Fruit fly (Drosophila melanogaster) whole organism, embryonic: ENCODE data around the gene rogdi.

Source experiments
- Atf-2 ChIP-seq: fragments of 200-800 bp; sonication (Bioruptor generic); optimal IDR thresholded peaks from 2 replicates; lab custom pipeline; 2016; ENCODE audit warnings: missing biosample characterization, missing genetic modification characterization
- B-H1 ChIP-seq: fragments of 200-800 bp; sonication (Bioruptor generic); IDR thresholded peaks from 3 replicates; pipeline ENCODE4 v1.3.6; 2022; ENCODE audit warnings: missing biosample characterization, missing genetic modification characterization
- CG10209 ChIP-seq: fragments of 200-800 bp; sonication (Bioruptor generic); optimal IDR thresholded peaks from 3 replicates; lab custom pipeline; 2017; ENCODE audit warnings: missing biosample characterization, mild to moderate bottlenecking, missing genetic modification characterization, missing genetic modification reagents
- CG10462 ChIP-seq: fragments of 200-800 bp; sonication (Bioruptor generic); optimal IDR thresholded peaks from 2 replicates; lab custom pipeline; 2016; ENCODE audit warnings: missing biosample characterization, missing genetic modification characterization
- CG10654 ChIP-seq: fragments of 200-800 bp; sonication (Bioruptor generic); optimal IDR thresholded peaks from 2 replicates; lab custom pipeline; 2016; ENCODE audit warnings: missing biosample characterization, missing genetic modification characterization
- CG10959 ChIP-seq: fragments of 200-800 bp; sonication (Bioruptor generic); IDR thresholded peaks from 2 replicates; pipeline ENCODE4 v1.3.6; 2022; ENCODE audit warnings: missing biosample characterization, missing genetic modification characterization
- CG11696 ChIP-seq: fragments of 200-800 bp; sonication (Bioruptor generic); IDR thresholded peaks from 2 replicates; pipeline ENCODE4 v1.3.6; 2022; ENCODE audit warnings: missing biosample characterization, missing genetic modification characterization
- CG12942 ChIP-seq: fragments of 200-800 bp; sonication (Bioruptor generic); optimal IDR thresholded peaks from 3 replicates; lab custom pipeline; 2016; ENCODE audit warnings: missing biosample characterization, missing genetic modification characterization
- CG13123 ChIP-seq: fragments of 200-800 bp; sonication (Bioruptor generic); optimal IDR thresholded peaks from 2 replicates; lab custom pipeline; 2016; ENCODE audit warnings: missing biosample characterization, missing genetic modification characterization
- CG14050 ChIP-seq: fragments of 200-800 bp; sonication (Bioruptor generic); IDR thresholded peaks from 3 replicates; pipeline ENCODE4 v1.3.6; 2022; ENCODE audit warnings: missing biosample characterization, missing genetic modification characterization
- CG1529 ChIP-seq: fragments of 200-800 bp; sonication (Bioruptor generic); optimal IDR thresholded peaks from 3 replicates; lab custom pipeline; 2018; ENCODE audit warnings: missing biosample characterization, missing genetic modification characterization
- CG15479 ChIP-seq: fragments of 200-800 bp; sonication (Bioruptor generic); optimal IDR thresholded peaks from 3 replicates; lab custom pipeline; 2019; ENCODE audit warnings: missing biosample characterization, mild to moderate bottlenecking, missing genetic modification characterization, moderate library complexity
- CG1647 ChIP-seq: fragments of 200-800 bp; sonication (Bioruptor generic); optimal IDR thresholded peaks from 3 replicates; lab custom pipeline; 2016; ENCODE audit warnings: missing biosample characterization, missing genetic modification characterization
- CG16779 ChIP-seq: fragments of 200-800 bp; sonication (Bioruptor generic); IDR thresholded peaks from 2 replicates; pipeline ENCODE4 v1.3.6; 2022; ENCODE audit warnings: missing biosample characterization, missing genetic modification characterization
- CG18011 ChIP-seq: fragments of 200-800 bp; sonication (Bioruptor generic); optimal IDR thresholded peaks from 2 replicates; lab custom pipeline; 2017; ENCODE audit warnings: missing biosample characterization, missing genetic modification characterization, mild to moderate bottlenecking, moderate library complexity, missing genotype
- CG32532 ChIP-seq: fragments of 200-800 bp; sonication (Bioruptor generic); IDR thresholded peaks from 2 replicates; pipeline ENCODE4 v1.3.6; 2022; ENCODE audit warnings: missing biosample characterization, missing genetic modification characterization
- CG3281 ChIP-seq: fragments of 200-800 bp; sonication (Bioruptor generic); optimal IDR thresholded peaks from 3 replicates; lab custom pipeline; 2017; ENCODE audit warnings: missing biosample characterization, mild to moderate bottlenecking, missing genetic modification characterization
- CG6854 ChIP-seq: fragments of 200-800 bp; sonication (Bioruptor generic); optimal IDR thresholded peaks from 3 replicates; lab custom pipeline; 2017; ENCODE audit warnings: missing biosample characterization, mild to moderate bottlenecking, missing genetic modification characterization
- CG8359 ChIP-seq: fragments of 200-800 bp; sonication (Bioruptor generic); optimal IDR thresholded peaks from 2 replicates; lab custom pipeline; 2017; ENCODE audit warnings: missing biosample characterization, mild to moderate bottlenecking, missing genetic modification characterization, borderline replicate concordance
- CG8924 ChIP-seq: fragments of 200-800 bp; optimal IDR thresholded peaks from 3 replicates; lab custom pipeline; 2019; ENCODE audit warnings: missing biosample characterization, mild to moderate bottlenecking, missing genetic modification characterization, moderate library complexity
- CG9215 ChIP-seq: fragments of 200-800 bp; sonication (Bioruptor generic); IDR thresholded peaks from 2 replicates; pipeline ENCODE4 v1.3.6; 2022; ENCODE audit warnings: missing biosample characterization, missing genetic modification characterization
- CHES-1-like ChIP-seq: fragments of 200-800 bp; sonication (Bioruptor generic); optimal IDR thresholded peaks from 2 replicates; lab custom pipeline; 2016; ENCODE audit warnings: missing biosample characterization, missing genetic modification characterization
- D19B ChIP-seq: fragments of 200-800 bp; sonication (Bioruptor generic); optimal IDR thresholded peaks from 2 replicates; lab custom pipeline; 2017; ENCODE audit warnings: missing biosample characterization, mild to moderate bottlenecking, missing genetic modification characterization
- Dbx ChIP-seq: fragments of 200-800 bp; sonication (Bioruptor generic); IDR thresholded peaks from 3 replicates; pipeline ENCODE4 v1.3.6; 2022; ENCODE audit warnings: missing biosample characterization, missing genetic modification characterization
- Dek ChIP-seq: fragments of 200-800 bp; sonication (Bioruptor generic); optimal IDR thresholded peaks from 3 replicates; lab custom pipeline; 2019; ENCODE audit warnings: missing biosample characterization, mild to moderate bottlenecking, missing genetic modification characterization, moderate library complexity
- E2f2 ChIP-seq: fragments of 200-800 bp; sonication (Bioruptor generic); IDR thresholded peaks from 2 replicates; pipeline ENCODE4 v1.3.6; 2022; ENCODE audit warnings: missing biosample characterization, missing genetic modification characterization
- ERR ChIP-seq: fragments of 200-800 bp; sonication (Bioruptor generic); optimal IDR thresholded peaks from 2 replicates; lab custom pipeline; 2016; ENCODE audit warnings: missing biosample characterization, missing genetic modification characterization
- Elba2 ChIP-seq: fragments of 200-800 bp; sonication (Bioruptor generic); optimal IDR thresholded peaks from 3 replicates; lab custom pipeline; 2016; ENCODE audit warnings: missing biosample characterization, missing genetic modification characterization
- HLHmδ ChIP-seq: fragments of 200-800 bp; sonication (Bioruptor generic); optimal IDR thresholded peaks from 2 replicates; lab custom pipeline; 2018; ENCODE audit warnings: missing biosample characterization, mild to moderate bottlenecking, missing genetic modification characterization, moderate library complexity
- Hey ChIP-seq: fragments of 200-800 bp; sonication (Bioruptor generic); optimal IDR thresholded peaks from 3 replicates; lab custom pipeline; 2018; ENCODE audit warnings: missing biosample characterization, mild to moderate bottlenecking, missing genetic modification characterization
- MTF-1 ChIP-seq: fragments of 200-800 bp; sonication (Bioruptor generic); optimal IDR thresholded peaks from 2 replicates; lab custom pipeline; 2018; ENCODE audit warnings: missing biosample characterization, mild to moderate bottlenecking, missing genetic modification characterization, borderline replicate concordance
- Max ChIP-seq: fragments of 200-800 bp; sonication (Bioruptor generic); optimal IDR thresholded peaks from 2 replicates; lab custom pipeline; 2016; ENCODE audit warnings: missing biosample characterization, mild to moderate bottlenecking, missing genetic modification characterization
- Ssrp ChIP-seq: fragments of 200-800 bp; sonication (Bioruptor generic); optimal IDR thresholded peaks from 2 replicates; lab custom pipeline; 2018; ENCODE audit warnings: missing biosample characterization, mild to moderate bottlenecking, missing genetic modification characterization, moderate library complexity
- Stat92E ChIP-seq, 3 experiments: fragments of >200 bp in 2 of 3; fragments of 200-800 bp in 1 of 3; sonication (Bioruptor generic) in 1 of 3; optimal IDR thresholded peaks; 2 replicates each; lab custom pipeline; 2017 to 2019; ENCODE audit warnings: missing biosample characterization in 3 of 3, missing genetic modification characterization in 3 of 3, mild to moderate bottlenecking in 1 of 3, moderate library complexity in 1 of 3
- ac ChIP-seq: fragments of 200-800 bp; sonication (Bioruptor generic); optimal IDR thresholded peaks from 3 replicates; lab custom pipeline; 2017; ENCODE audit warnings: missing biosample characterization, mild to moderate bottlenecking, missing genetic modification characterization
- ap ChIP-seq: fragments of 200-800 bp; sonication (Bioruptor generic); IDR thresholded peaks from 2 replicates; pipeline ENCODE4 v1.3.6; 2022; ENCODE audit warnings: missing biosample characterization, missing genetic modification characterization
- bcd ChIP-seq: fragments of 200-800 bp; sonication (Bioruptor generic); optimal IDR thresholded peaks from 2 replicates; lab custom pipeline; 2017; ENCODE audit warnings: missing biosample characterization, mild to moderate bottlenecking, missing genetic modification characterization
- bowl ChIP-seq: fragments of 200-800 bp; sonication (Bioruptor generic); IDR thresholded peaks from 2 replicates; pipeline ENCODE4 v1.3.6; 2022; ENCODE audit warnings: missing biosample characterization, missing genetic modification characterization
- cato ChIP-seq: fragments of 200-800 bp; sonication (Bioruptor generic); optimal IDR thresholded peaks from 2 replicates; lab custom pipeline; 2016; ENCODE audit warnings: missing biosample characterization, missing genetic modification characterization, borderline replicate concordance
- chif ChIP-seq, 2 experiments: fragments of 200-800 bp; sonication (Bioruptor generic); optimal IDR thresholded peaks; 3 replicates each; lab custom pipeline; 2016; ENCODE audit warnings: missing biosample characterization in 2 of 2, missing genetic modification characterization in 2 of 2
- disco-r ChIP-seq: fragments of 200-800 bp; sonication (Bioruptor generic); optimal IDR thresholded peaks from 2 replicates; lab custom pipeline; 2016; ENCODE audit warnings: missing biosample characterization, missing genetic modification characterization
- emc ChIP-seq: fragments of 200-800 bp; sonication (Bioruptor generic); optimal IDR thresholded peaks from 2 replicates; lab custom pipeline; 2016; ENCODE audit warnings: missing biosample characterization, missing genetic modification characterization
- exex ChIP-seq: fragments of 200-800 bp; sonication (Bioruptor generic); optimal IDR thresholded peaks from 4 replicates; lab custom pipeline; 2018; ENCODE audit warnings: missing biosample characterization, mild to moderate bottlenecking, missing genetic modification characterization, moderate library complexity
- lov ChIP-seq, 2 experiments: fragments of 200-800 bp in 1 of 2; fragments of >200 bp in 1 of 2; sonication (Bioruptor generic) in 1 of 2; IDR thresholded peaks in 1 of 2; optimal IDR thresholded peaks in 1 of 2; 2 replicates in 1 of 2; 3 replicates in 1 of 2; pipeline versions ENCODE4 v1.3.6 to Lab custom; 2017 to 2022; ENCODE audit warnings: missing biosample characterization in 1 of 2, missing genetic modification characterization in 1 of 2
- nmo ChIP-seq: fragments of 200-800 bp; sonication (Bioruptor generic); optimal IDR thresholded peaks from 2 replicates; lab custom pipeline; 2018; ENCODE audit warnings: missing biosample characterization, mild to moderate bottlenecking, missing genetic modification characterization, moderate library complexity
- pzg ChIP-seq: fragments of 200-800 bp; sonication (Bioruptor generic); optimal IDR thresholded peaks from 3 replicates; lab custom pipeline; 2018; ENCODE audit warnings: missing biosample characterization, mild to moderate bottlenecking, missing genetic modification characterization, moderate library complexity
- ranshi ChIP-seq: fragments of 200-800 bp; sonication (Bioruptor generic); IDR thresholded peaks from 2 replicates; pipeline ENCODE4 v1.3.6; 2022; ENCODE audit warnings: missing biosample characterization, missing genetic modification characterization
- run ChIP-seq: fragments of 200-800 bp; sonication (Bioruptor generic); optimal IDR thresholded peaks from 3 replicates; lab custom pipeline; 2018; ENCODE audit warnings: missing biosample characterization, mild to moderate bottlenecking, missing genetic modification characterization
- sna ChIP-seq: fragments of 200-800 bp; sonication (Bioruptor generic); IDR thresholded peaks from 2 replicates; pipeline ENCODE4 v1.3.6; 2022; ENCODE audit warnings: missing biosample characterization, missing genetic modification characterization; ENCODE audit not compliant: partially characterized antibody
- sob ChIP-seq: fragments of 200-800 bp; sonication (Bioruptor generic); IDR thresholded peaks from 2 replicates; pipeline ENCODE4 v1.3.6; 2022; ENCODE audit warnings: missing biosample characterization, missing genetic modification characterization

The rogdi gene

dm6 chr3L:17042297-17042921 is 6.9 kb upstream of the rogdi start, which contains the start of the genes scaf6 and Papst2 (continued):
- TF ChIP-seq bcd (GFP tag; lab: Kevin White, UChicago), result no peak
- TF ChIP-seq CG3281 (GFP tag; lab: Kevin White, UChicago), result no peak
- no peak for TF ChIP-seq CG10654 (GFP tag; lab: Kevin White, UChicago)
- TF ChIP-seq ranshi (GFP tag; lab: Robert Waterston, UW), result no peak
- no peak for TF ChIP-seq Max (GFP tag; lab: Kevin White, UChicago)
- no peak for TF ChIP-seq CG8924 (tag; lab: Kevin White, UChicago)
- no peak for TF ChIP-seq MTF-1
- no peak for TF ChIP-seq run (tag; lab: Kevin White, UChicago)
- no peak for TF ChIP-seq ERR (GFP tag; lab: Kevin White, UChicago)
- peak; percentile 8; the same call in 1 of the 2 replicates for TF ChIP-seq CG32532 (GFP tag; lab: Robert Waterston, UW)
- TF ChIP-seq CG14050 (GFP tag; lab: Robert Waterston, UW), result no peak
- TF ChIP-seq Hey (tag; lab: Kevin White, UChicago), result no peak
- no peak for TF ChIP-seq Ssrp
- no peak for TF ChIP-seq CG15479 (GFP tag; lab: Kevin White, UChicago)
- TF ChIP-seq CG1647 (GFP tag; lab: Kevin White, UChicago), result no peak
- no peak for TF ChIP-seq cato (GFP tag; lab: Kevin White, UChicago)
- peak in 1 of 2 experiments; percentile 5 for TF ChIP-seq chif (GFP tag; optimal IDR thresholded peaks at IDR 0.05; lab: Kevin White, UChicago)
- no peak for TF ChIP-seq disco-r (GFP tag; lab: Kevin White, UChicago)
- TF ChIP-seq CG18011 (GFP tag; lab: Kevin White, UChicago), result no peak
- TF ChIP-seq sob, result no peak
- no peak for TF ChIP-seq Atf-2 (GFP tag; lab: Kevin White, UChicago)
- no peak for TF ChIP-seq CG13123 (GFP tag; lab: Kevin White, UChicago)
- TF ChIP-seq lov (optimal IDR thresholded peaks at IDR 0.05; lab: Kevin White, UChicago), result no peak
- TF ChIP-seq lov (GFP tag; IDR thresholded peaks at IDR 0.05; lab: Robert Waterston, UW), result no peak
- peak in 1 of 3 experiments; percentile 35 for TF ChIP-seq Stat92E (GFP tag; optimal IDR thresholded peaks at IDR 0.05; lab: Kevin White, UChicago)
- TF ChIP-seq CG10209 (GFP tag; lab: Kevin White, UChicago), result no peak
- no peak for TF ChIP-seq emc (GFP tag; lab: Kevin White, UChicago)
- no peak for TF ChIP-seq Dbx (GFP tag; lab: Robert Waterston, UW)
- TF ChIP-seq B-H1, result no peak
- TF ChIP-seq HLHmδ (GFP tag; lab: Kevin White, UChicago), result no peak
- no peak for TF ChIP-seq exex
- no peak for TF ChIP-seq CG9215 (GFP tag; lab: Robert Waterston, UW)
- peak; percentile 95 for TF ChIP-seq Elba2 (GFP tag; lab: Kevin White, UChicago)
- TF ChIP-seq CG11696 (GFP tag; lab: Robert Waterston, UW), result no peak
- TF ChIP-seq ap (GFP tag; lab: Robert Waterston, UW), result no peak
- TF ChIP-seq sna (GFP tag; lab: Robert Waterston, UW), result no peak
- TF ChIP-seq E2f2, result peak; percentile 38; the same call in 1 of the 2 replicates
- no peak for TF ChIP-seq CG10462
- no peak for TF ChIP-seq ac
- peak; percentile 65 for TF ChIP-seq nmo
- TF ChIP-seq CG8359 (GFP tag; lab: Kevin White, UChicago), result no peak
- no peak for TF ChIP-seq CG1529 (GFP tag; lab: Kevin White, UChicago)
- no peak for TF ChIP-seq CG10959 (GFP tag; lab: Robert Waterston, UW)
- no peak for TF ChIP-seq D19B (GFP tag; lab: Kevin White, UChicago)
- TF ChIP-seq CG12942 (GFP tag; lab: Kevin White, UChicago), result no peak
- TF ChIP-seq Dek, result no peak
- no peak for TF ChIP-seq CG6854
- TF ChIP-seq CG16779 (GFP tag; lab: Robert Waterston, UW), result no peak
- TF ChIP-seq pzg (GFP tag; lab: Kevin White, UChicago), result peak; percentile 80
- TF ChIP-seq CHES-1-like (GFP tag; lab: Kevin White, UChicago), result peak; percentile 70
- no peak for TF ChIP-seq bowl (GFP tag; lab: Robert Waterston, UW)
